Worm (Caenorhabditis elegans): ENCODE results near the gene aldo-1.

Gene aldo-1

DNA sequence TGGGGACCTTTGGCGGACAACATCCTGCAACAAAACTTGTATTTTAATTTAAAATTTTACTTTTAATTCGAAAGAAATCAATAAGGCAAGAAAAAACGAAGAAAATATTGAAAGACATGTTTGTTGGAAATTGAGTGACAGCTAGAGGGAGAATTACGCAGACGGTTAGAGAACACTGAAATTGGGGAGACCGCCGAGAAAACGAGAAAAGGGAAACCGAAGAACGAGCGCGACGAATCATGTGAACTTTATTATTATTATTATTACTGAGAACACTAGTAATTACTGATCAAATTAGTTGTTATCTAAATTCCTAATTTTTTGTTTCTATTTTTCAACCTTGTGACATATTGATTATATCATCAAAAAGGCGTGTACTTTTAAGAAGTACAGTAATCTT, 15.8 kb downstream of the aldo-1 start, which contains the start of gene mmad-1 (continued):
- TF ChIP-seq dpl-1 (GFP tag; optimal IDR thresholded peaks at IDR 0.05) (no peak), nhr-6 (tag; optimal IDR thresholded peaks at IDR 0.05) (peak; percentile 59), nhr-11 (tag; optimal IDR thresholded peaks at IDR 0.05) (peak; percentile 36), mxl-3 (GFP tag; optimal IDR thresholded peaks at IDR 0.05) (peak; percentile 6)

DNA sequence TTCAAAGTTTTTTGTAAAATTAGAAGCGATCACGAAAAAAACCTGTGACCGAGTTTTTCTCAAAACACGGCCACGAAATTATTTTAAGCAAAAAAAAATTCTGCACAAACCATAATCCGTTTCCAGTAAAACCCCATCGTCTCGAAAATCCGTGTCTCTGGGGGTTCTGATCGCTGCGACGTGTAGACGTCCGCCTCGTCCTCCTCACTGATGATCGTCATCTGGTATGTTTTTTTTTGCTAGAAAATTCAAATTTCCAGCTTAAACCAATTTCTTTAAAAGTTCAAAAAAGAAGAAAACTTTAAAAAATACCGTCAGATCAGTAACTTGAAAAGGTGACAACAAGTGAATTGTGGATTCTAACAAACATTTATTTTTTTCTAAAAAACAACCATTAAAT, 18.2 kb downstream of the aldo-1 start, which contains the start of gene Y76A2B.4:
Y76A2B.4 (minus strand) TSS at position 241 of the 400 bp plus-strand sequence.
- TF ChIP-seq mep-1 (tag; optimal IDR thresholded peaks at IDR 0.05) (peak; percentile 22), hlh-11 (tag; optimal IDR thresholded peaks at IDR 0.05) (peak; percentile 31), hmg-1.1 (GFP tag; IDR thresholded peaks at IDR 0.05) (0 out of 2 replicates have a peak, but pooled peaks have one; percentile 14), mdl-1 (tag; optimal IDR thresholded peaks at IDR 0.05) (no peak), daf-16 (GFP tag; optimal IDR thresholded peaks at IDR 0.05) (no peak), daf-16 (tag; optimal IDR thresholded peaks at IDR 0.05) (peak; percentile 17), zfp-3 (GFP tag; conservative IDR thresholded peaks at IDR 0.05) (0 out of 2 replicates have a peak, but pooled peaks have one; percentile 43), lin-1 (GFP tag; IDR thresholded peaks at IDR 0.05) (peak; percentile 11; the same call in 1 of the 2 replicates), ceh-20 (GFP tag; IDR thresholded peaks at IDR 0.05) (0 out of 2 replicates have a peak, but pooled peaks have one; percentile 26), T20F7.1 (GFP tag; optimal IDR thresholded peaks at IDR 0.05) (peak; percentile 22), lim-7 (GFP tag; IDR thresholded peaks at IDR 0.05) (0 out of 2 replicates have a peak, but pooled peaks have one; percentile 24), T26A8.4 (GFP tag; IDR thresholded peaks at IDR 0.05) (peak; percentile 25; the same call in 1 of the 2 replicates), nhr-77 (tag; optimal IDR thresholded peaks at IDR 0.05) (no peak), mxl-2 (GFP tag; conservative IDR thresholded peaks at IDR 0.05) (no peak), madf-5 (GFP tag; IDR thresholded peaks at IDR 0.05) (no peak)

DNA sequence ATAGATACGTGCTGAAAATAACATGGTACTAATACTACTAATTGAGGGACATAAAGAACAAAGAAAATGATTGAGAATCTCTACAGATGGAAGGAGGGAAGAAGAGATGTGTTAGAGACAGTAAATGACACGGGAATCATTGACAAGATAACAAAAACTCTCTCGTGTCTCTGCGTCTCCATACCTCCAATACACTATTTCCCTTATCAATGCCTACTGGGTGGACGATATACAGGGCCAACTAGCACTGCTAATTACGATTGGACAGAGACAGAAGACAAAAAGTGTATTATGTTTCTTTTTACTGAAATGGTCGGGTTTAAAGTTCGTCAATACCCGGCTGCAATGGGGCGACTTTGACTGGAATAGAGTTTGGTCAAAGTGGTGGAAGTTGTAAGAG, 20.1 kb downstream of the aldo-1 start:
- no peak for TF ChIP-seq rbr-2 (tag; optimal IDR thresholded peaks at IDR 0.05)
- TF ChIP-seq zip-11 (GFP tag; IDR thresholded peaks at IDR 0.05), result no peak
- no peak for TF ChIP-seq nhr-76 (tag; optimal IDR thresholded peaks at IDR 0.05)
- no peak for TF ChIP-seq daf-8 (GFP tag; IDR thresholded peaks at IDR 0.05)
- no peak for TF ChIP-seq nhr-237 (tag; optimal IDR thresholded peaks at IDR 0.05)
- peak in 1 of 2 experiments; percentile 98 for TF ChIP-seq unc-62 (GFP tag; optimal IDR thresholded peaks at IDR 0.05 in 1 of 2)
- no peak for TF ChIP-seq unc-62 (tag; optimal IDR thresholded peaks at IDR 0.05)
- TF ChIP-seq F10B5.3 (tag; optimal IDR thresholded peaks at IDR 0.05), result no peak
- peak; percentile 24 for TF ChIP-seq nhr-25 (tag; optimal IDR thresholded peaks at IDR 0.05; ENCODE audit: borderline replicate concordance, insufficient read depth)
- TF ChIP-seq nhr-28 (tag; optimal IDR thresholded peaks at IDR 0.05), result peak; percentile 97
- TF ChIP-seq nhr-111 (GFP tag; optimal IDR thresholded peaks at IDR 0.05), result no peak
- TF ChIP-seq nhr-48 (tag; optimal IDR thresholded peaks at IDR 0.05), result peak; percentile 41
- TF ChIP-seq attf-4 (tag; optimal IDR thresholded peaks at IDR 0.05), result no peak
- TF ChIP-seq dve-1 (tag; optimal IDR thresholded peaks at IDR 0.05; ENCODE audit: insufficient read depth), result peak; percentile 85
- no peak for TF ChIP-seq ceh-20 (GFP tag; IDR thresholded peaks at IDR 0.05)
- no peak for TF ChIP-seq Y105C5A.15 (GFP tag; IDR thresholded peaks at IDR 0.05)
- TF ChIP-seq zfp-3 (GFP tag; conservative IDR thresholded peaks at IDR 0.05), result 0 out of 2 replicates have a peak, but pooled peaks have one; percentile 10
- TF ChIP-seq nhr-11 (tag; optimal IDR thresholded peaks at IDR 0.05), result no peak
- peak; percentile 68; the same call in 1 of the 2 replicates for TF ChIP-seq tra-1 (GFP tag; IDR thresholded peaks at IDR 0.05)
- TF ChIP-seq vab-7 (GFP tag; IDR thresholded peaks at IDR 0.05), result no peak
- no peak for TF ChIP-seq ceh-82 (tag; optimal IDR thresholded peaks at IDR 0.05)
- TF ChIP-seq saeg-2 (GFP tag; IDR thresholded peaks at IDR 0.05), result no peak
- TF ChIP-seq aly-2 (tag; optimal IDR thresholded peaks at IDR 0.05), result no peak
- TF ChIP-seq mdl-1 (tag; optimal IDR thresholded peaks at IDR 0.05), result peak in 1 of 2 experiments; percentile 9
- TF ChIP-seq nhr-77 (tag; optimal IDR thresholded peaks at IDR 0.05), result peak; percentile 76
- TF ChIP-seq dmd-9 (GFP tag; IDR thresholded peaks at IDR 0.05), result no peak
- TF ChIP-seq nhr-42 (GFP tag; IDR thresholded peaks at IDR 0.05), result no peak
- TF ChIP-seq php-3 (GFP tag; IDR thresholded peaks at IDR 0.05), result peak; percentile 40; the same call in 1 of the 2 replicates
- TF ChIP-seq F37D6.2 (tag; optimal IDR thresholded peaks at IDR 0.05), result no peak
- TF ChIP-seq zag-1 (tag; optimal IDR thresholded peaks at IDR 0.05), result no peak
- TF ChIP-seq snpc-1.2 (GFP tag; IDR thresholded peaks at IDR 0.05), result no peak
- TF ChIP-seq snpc-4 (tag; optimal IDR thresholded peaks at IDR 0.05), result no peak
- no peak for TF ChIP-seq F49E8.2 (tag; optimal IDR thresholded peaks at IDR 0.05; ENCODE audit: borderline replicate concordance)
- no peak for TF ChIP-seq arid-1 (GFP tag; conservative IDR thresholded peaks at IDR 0.05)

Data from whole organism, L4 larva.